Worm (Caenorhabditis elegans): ENCODE measurements around the gene ipla-5.

Gene ipla-5

DNA sequence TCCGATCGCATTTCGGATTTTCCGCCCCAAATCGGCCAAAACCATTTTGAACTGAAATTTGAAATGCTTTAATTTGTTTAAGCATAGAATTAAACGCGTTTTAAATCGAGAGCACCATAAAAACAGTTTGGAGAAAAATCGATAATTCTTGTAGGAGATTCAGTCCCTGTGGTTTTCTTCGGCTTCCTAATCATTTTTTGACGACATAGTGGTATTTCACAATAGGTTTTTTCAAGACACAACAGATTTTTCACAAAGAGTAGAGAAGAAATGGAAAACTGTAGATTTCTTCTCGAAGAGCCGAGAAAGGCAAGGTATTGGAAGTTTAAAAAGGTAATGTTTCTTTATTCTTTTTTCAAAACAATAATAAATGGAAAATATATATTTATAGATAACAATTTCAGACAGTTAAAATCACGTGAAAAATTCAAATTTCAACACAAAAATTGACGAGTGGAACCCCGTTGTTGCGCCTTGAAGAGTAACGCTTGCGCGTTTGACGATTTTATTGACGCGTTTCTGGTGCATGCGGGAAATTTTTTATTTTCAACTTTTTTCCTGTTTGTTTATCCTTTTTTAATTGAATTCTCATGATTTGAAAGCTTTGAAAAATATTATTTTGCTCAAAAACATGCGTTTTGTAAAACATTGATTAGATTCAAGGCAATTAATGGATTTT lies 28.7 kb downstream of the ipla-5 start, which contains the start of gene F21D5.7 (continued):
- no peak for TF ChIP-seq unc-39 (tag; optimal IDR thresholded peaks at IDR 0.05)
- no peak for TF ChIP-seq unc-62 (GFP tag; optimal IDR thresholded peaks at IDR 0.05)
- TF ChIP-seq aly-2 (tag; optimal IDR thresholded peaks at IDR 0.05): no peak
- no peak for TF ChIP-seq nhr-12 (tag; optimal IDR thresholded peaks at IDR 0.05)
- no peak for TF ChIP-seq lin-39 (tag; optimal IDR thresholded peaks at IDR 0.05)

ce11 chrIV:8745591-8746302 lies 30.7 kb downstream of the ipla-5 start, which contains the start of the genes F20C5.7 and parg-1:
Gene F20C5.7 (minus strand): TSS chrIV:8745691.
Gene parg-1 (plus strand): TSS chrIV:8746252.
- TF ChIP-seq nhr-77 (tag; optimal IDR thresholded peaks at IDR 0.05) (no peak), egl-27 (tag; optimal IDR thresholded peaks at IDR 0.05) (no peak), gmeb-1 (tag; optimal IDR thresholded peaks at IDR 0.05) (no peak), sem-4 (tag; optimal IDR thresholded peaks at IDR 0.05) (no peak), dmd-4 (tag; optimal IDR thresholded peaks at IDR 0.05) (no peak), nhr-237 (tag; optimal IDR thresholded peaks at IDR 0.05) (no peak)

DNA sequence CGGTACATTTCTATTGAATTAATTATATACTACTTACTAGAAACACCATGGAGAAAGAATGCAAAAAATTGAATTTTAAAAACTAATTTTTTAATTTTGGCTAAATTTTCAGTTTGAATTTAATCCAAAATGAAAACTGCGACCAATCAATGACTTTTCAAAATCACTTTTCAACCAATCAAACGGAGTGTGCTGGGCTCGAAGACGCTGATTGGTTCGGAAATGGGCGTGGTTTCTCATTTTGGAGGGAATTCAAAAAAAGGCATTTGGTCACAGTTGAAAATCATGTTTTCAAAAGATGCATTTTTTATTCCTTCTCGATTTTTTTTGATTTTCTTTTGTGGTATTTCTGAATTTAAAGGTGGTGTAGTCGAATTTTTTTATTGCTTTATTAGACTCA lies 33.9 kb downstream of the ipla-5 start:
- TF ChIP-seq snpc-4 (tag; optimal IDR thresholded peaks at IDR 0.05) (no peak), egl-27 (tag; optimal IDR thresholded peaks at IDR 0.05) (no peak)

- TF ChIP-seq ZK546.5 (tag; optimal IDR thresholded peaks at IDR 0.05): no peak
- TF ChIP-seq dmd-4 (tag; optimal IDR thresholded peaks at IDR 0.05): no peak
- TF ChIP-seq zag-1 (tag; optimal IDR thresholded peaks at IDR 0.05): no peak
- TF ChIP-seq nhr-10 (tag; optimal IDR thresholded peaks at IDR 0.05): no peak
- TF ChIP-seq ceh-16 (tag; optimal IDR thresholded peaks at IDR 0.05): no peak
- TF ChIP-seq blmp-1 (tag; optimal IDR thresholded peaks at IDR 0.05; ENCODE audit: insufficient read depth): no peak
- no peak for TF ChIP-seq elt-3 (tag; optimal IDR thresholded peaks at IDR 0.05)
- TF ChIP-seq lin-13 (GFP tag; optimal IDR thresholded peaks at IDR 0.05): no peak
- no peak for TF ChIP-seq lin-11 (tag; optimal IDR thresholded peaks at IDR 0.05)
- TF ChIP-seq F13H6.1 (tag; optimal IDR thresholded peaks at IDR 0.05): no peak
- no peak for TF ChIP-seq mdl-1 (tag; optimal IDR thresholded peaks at IDR 0.05)
- no peak for TF ChIP-seq alr-1 (tag; optimal IDR thresholded peaks at IDR 0.05)
- no peak for TF ChIP-seq egl-27 (tag; optimal IDR thresholded peaks at IDR 0.05)
- TF ChIP-seq snpc-4 (tag; optimal IDR thresholded peaks at IDR 0.05): no peak
- no peak for TF ChIP-seq mbf-1 (tag; optimal IDR thresholded peaks at IDR 0.05)
Measured at ce11 chrIV:8752492-8752891, 37.4 kb downstream of the ipla-5 start.

DNA sequence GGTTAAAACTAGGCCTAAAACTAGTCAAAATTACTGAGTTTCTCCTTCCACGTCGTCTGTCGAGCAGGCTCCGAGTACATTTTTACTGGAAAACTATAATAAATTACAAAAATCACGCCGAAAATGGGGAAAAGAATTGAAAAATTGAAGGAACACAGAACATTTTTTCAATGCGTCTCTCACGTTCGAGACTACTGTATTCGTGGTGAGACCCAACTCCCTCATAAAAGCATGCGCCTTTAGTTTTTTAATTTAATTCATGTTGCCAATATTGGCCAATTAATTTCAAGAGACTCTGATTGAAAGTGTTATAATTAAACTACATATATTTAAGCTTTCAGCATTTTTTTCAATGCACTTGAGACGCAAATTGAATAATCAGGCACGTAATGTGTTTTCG lies 39.1 kb downstream of the ipla-5 start:
- TF ChIP-seq Y55F3AM.14 (GFP tag; optimal IDR thresholded peaks at IDR 0.05) (no peak), skn-1 (tag; optimal IDR thresholded peaks at IDR 0.05) (no peak), crh-2 (tag; optimal IDR thresholded peaks at IDR 0.05) (no peak), dmd-4 (tag; optimal IDR thresholded peaks at IDR 0.05) (no peak), nhr-129 (tag; optimal IDR thresholded peaks at IDR 0.05) (no peak), lin-13 (GFP tag; optimal IDR thresholded peaks at IDR 0.05) (no peak), F13H6.1 (tag; optimal IDR thresholded peaks at IDR 0.05) (no peak), peb-1 (tag; optimal IDR thresholded peaks at IDR 0.05) (no peak), aly-2 (tag; optimal IDR thresholded peaks at IDR 0.05) (no peak), sma-9 (GFP tag; optimal IDR thresholded peaks at IDR 0.05) (no peak), sma-9 (tag; optimal IDR thresholded peaks at IDR 0.05) (no peak), mbf-1 (tag; optimal IDR thresholded peaks at IDR 0.05) (no peak)

ce11 chrIV:8754727-8755126 lies 39.7 kb downstream of the ipla-5 start, which contains the start of gene elli-1:
Gene elli-1 (minus strand): TSS chrIV:8754827.
- TF ChIP-seq unc-62 (GFP tag; optimal IDR thresholded peaks at IDR 0.05) (no peak), nhr-12 (tag; optimal IDR thresholded peaks at IDR 0.05) (no peak)
